Worm (Caenorhabditis elegans) whole organism, young adult: Measurements from ENCODE around the gene sgo-1.

Experiments
- F10E7.11 ChIP-seq: sonication (generic microtip); optimal IDR thresholded peaks from 2 replicates; lab custom pipeline; 2017; ENCODE audit warnings: mild to moderate bottlenecking, missing genetic modification characterization, moderate library complexity, missing compliant biosample characterization
- F23B12.7 ChIP-seq: sonication (generic microtip); optimal IDR thresholded peaks from 2 replicates; lab custom pipeline; 2017; ENCODE audit warnings: missing genetic modification characterization, mild to moderate bottlenecking, missing compliant biosample characterization, antibody characterized with exemption, moderate library complexity; ENCODE audit not compliant: insufficient read depth
- F37B4.10 ChIP-seq: fragments of 200-800 bp; sonication (Bioruptor generic); IDR thresholded peaks from 2 replicates; pipeline ENCODE4 v1.3.6; 2022; ENCODE audit warnings: missing genetic modification characterization, missing compliant biosample characterization
- Y79H2A.3 ChIP-seq: fragments of 200-800 bp; sonication (Bioruptor generic); conservative IDR thresholded peaks from 2 replicates; pipeline ENCODE4 v1.3.6; 2022; ENCODE audit warnings: missing genetic modification reagents, missing genetic modification characterization, missing compliant biosample characterization
- ama-1 ChIP-seq, 3 experiments: fragments of 150-350 bp in 1 of 3; sonication (generic microtip) in 2 of 3; optimal IDR thresholded peaks; 2 replicates each; lab custom pipeline; 2014 to 2018; ENCODE audit warnings: missing biosample characterization in 2 of 3, missing genetic modification characterization in 2 of 3, missing genetic modification reagents in 2 of 3
- ccch-3 ChIP-seq: fragments of 200-800 bp; sonication (Bioruptor generic); optimal IDR thresholded peaks from 2 replicates; lab custom pipeline; 2018; ENCODE audit warnings: mild to moderate bottlenecking, missing genetic modification characterization, missing compliant biosample characterization
- ceh-100 ChIP-seq: fragments of 200-800 bp; sonication (Bioruptor generic); IDR thresholded peaks from 2 replicates; pipeline ENCODE4 v1.3.6; 2022; ENCODE audit warnings: missing genetic modification reagents, missing genetic modification characterization, missing compliant biosample characterization
- pha-4 ChIP-seq: fragments of 150-350 bp; sonication (generic microtip); optimal IDR thresholded peaks from 2 replicates; lab custom pipeline; 2014; ENCODE audit warnings: missing biosample characterization, missing genetic modification reagents, missing genetic modification characterization
- snpc-1.3 ChIP-seq: sonication (generic microtip); optimal IDR thresholded peaks from 2 replicates; lab custom pipeline; 2017; ENCODE audit warnings: missing genetic modification characterization, mild to moderate bottlenecking, missing compliant biosample characterization, antibody characterized with exemption, moderate library complexity, missing genotype, missing genetic modification reagents; ENCODE audit not compliant: insufficient read depth
- unc-62 ChIP-seq: fragments of 150-350 bp; optimal IDR thresholded peaks from 2 replicates; lab custom pipeline; 2014; ENCODE audit warnings: missing biosample characterization, missing genetic modification reagents, missing genetic modification characterization
- ztf-28 ChIP-seq: fragments of 200-800 bp; sonication (Bioruptor generic); IDR thresholded peaks from 2 replicates; pipeline ENCODE4 v1.3.6; 2022; ENCODE audit warnings: missing genetic modification reagents, missing genetic modification characterization, missing compliant biosample characterization

DNA sequence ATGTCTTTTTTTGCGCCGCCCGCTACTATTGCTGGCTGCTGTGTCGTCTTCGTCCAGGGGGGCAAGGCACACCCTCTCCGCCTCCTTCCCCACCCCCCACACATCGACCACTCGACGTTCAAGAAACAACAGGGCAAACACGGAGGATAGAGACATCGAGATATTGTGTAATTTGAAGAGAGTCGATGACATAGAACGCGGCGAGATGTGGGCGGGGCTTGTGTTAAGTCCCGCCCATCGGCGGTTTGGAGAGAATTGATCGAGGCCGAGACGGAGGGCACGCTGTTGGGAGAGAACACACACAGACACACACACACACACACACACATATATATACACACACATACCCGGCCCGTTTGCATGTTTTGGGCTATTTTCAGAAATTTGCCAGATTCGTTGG, 49.3 kb upstream of the sgo-1 start:
- TF ChIP-seq F23B12.7 (tag; lab: Kevin White, UChicago) (no peak), unc-62 (GFP tag; lab: Kevin White, UChicago) (no peak), Y79H2A.3 (no peak), snpc-1.3 (tag; lab: Kevin White, UChicago) (no peak), ceh-100 (GFP tag; lab: Robert Waterston, UW) (peak; percentile 57), pha-4 (tag; lab: Kevin White, UChicago) (no peak), ztf-28 (GFP tag; lab: Robert Waterston, UW) (no peak), ccch-3 (no peak), ama-1 (optimal IDR thresholded peaks at IDR 0.05; lab: Kevin White, UChicago) (no peak), ama-1 (GFP tag; optimal IDR thresholded peaks at IDR 0.05; lab: Kevin White, UChicago) (no peak), F10E7.11 (tag; lab: Kevin White, UChicago) (peak; percentile 6), F37B4.10 (GFP tag; lab: Robert Waterston, UW) (no peak)
